Worm (Caenorhabditis elegans): ENCODE results near the gene W03C9.6.

Gene W03C9.6

DNA sequence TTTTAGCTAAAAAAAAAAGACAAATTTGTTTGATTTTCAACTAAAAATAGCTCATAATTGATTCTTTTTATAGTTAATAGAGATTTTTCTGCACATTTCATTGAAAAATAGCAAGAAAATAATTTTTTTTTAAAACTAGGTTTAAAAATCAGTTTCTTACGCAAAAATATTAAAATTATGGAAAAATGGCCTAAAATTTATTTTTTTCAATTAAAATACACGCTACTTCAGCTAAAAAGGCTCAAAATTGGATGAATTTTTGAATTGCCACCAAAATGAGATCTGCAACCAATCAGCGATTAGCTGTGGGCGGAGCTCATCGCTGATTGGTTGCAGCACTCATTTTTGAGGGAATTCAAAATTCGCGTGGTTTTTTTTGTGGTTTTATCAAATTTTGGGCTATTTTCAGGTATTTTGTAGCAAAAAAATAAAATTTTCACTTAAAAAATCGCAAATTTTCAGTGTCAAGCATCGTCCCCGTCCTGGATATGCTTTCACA lies 8.9 kb downstream of the W03C9.6 start:
- no peak for TF ChIP-seq nhr-11 (tag; optimal IDR thresholded peaks at IDR 0.05)
- TF ChIP-seq ets-4 (tag; optimal IDR thresholded peaks at IDR 0.05): no peak
- no peak for TF ChIP-seq madf-2 (tag; optimal IDR thresholded peaks at IDR 0.05)
- no peak for TF ChIP-seq zip-5 (tag; optimal IDR thresholded peaks at IDR 0.05)
- TF ChIP-seq pag-3 (tag; optimal IDR thresholded peaks at IDR 0.05; ENCODE audit: borderline replicate concordance): no peak
- TF ChIP-seq nfya-1 (tag; optimal IDR thresholded peaks at IDR 0.05): peak; percentile 84

DNA sequence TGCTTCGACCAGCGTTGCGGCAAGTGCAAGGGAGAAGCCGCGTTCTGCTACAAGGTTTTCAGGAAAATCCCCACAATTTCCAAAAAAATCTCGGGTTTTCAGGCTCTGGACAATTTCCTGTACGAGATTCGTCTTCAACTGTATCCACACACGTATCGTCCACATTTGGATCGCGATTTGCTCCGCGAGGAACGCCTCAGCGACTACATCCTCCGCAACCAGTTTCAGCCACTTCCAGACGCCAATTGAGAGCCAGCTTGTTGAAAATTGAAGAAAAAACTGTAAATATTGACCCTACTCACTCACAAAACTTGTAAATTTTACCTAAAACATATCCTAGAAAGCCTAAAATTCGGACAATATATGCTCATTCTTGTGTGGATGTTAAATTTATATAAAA lies 10.5 kb downstream of the W03C9.6 start:
- TF ChIP-seq ceh-18 (tag; optimal IDR thresholded peaks at IDR 0.05) (no peak), zip-5 (tag; optimal IDR thresholded peaks at IDR 0.05) (no peak), rnt-1 (tag; optimal IDR thresholded peaks at IDR 0.05) (no peak), pax-1 (tag; optimal IDR thresholded peaks at IDR 0.05) (no peak), ceh-30 (tag; optimal IDR thresholded peaks at IDR 0.05) (no peak), ceh-19 (GFP tag; optimal IDR thresholded peaks at IDR 0.05) (no peak), unc-42 (tag; optimal IDR thresholded peaks at IDR 0.05) (no peak), elt-2 (tag; optimal IDR thresholded peaks at IDR 0.05) (no peak), sox-4 (tag; optimal IDR thresholded peaks at IDR 0.05) (no peak), elt-4 (tag; optimal IDR thresholded peaks at IDR 0.05) (no peak), unc-55 (GFP tag; optimal IDR thresholded peaks at IDR 0.05) (no peak), fkh-10 (GFP tag; optimal IDR thresholded peaks at IDR 0.05) (no peak), mec-3 (tag; optimal IDR thresholded peaks at IDR 0.05; ENCODE audit: borderline replicate concordance) (no peak), dve-1 (tag; optimal IDR thresholded peaks at IDR 0.05) (no peak), ref-2 (tag; optimal IDR thresholded peaks at IDR 0.05) (no peak), pros-1 (tag; optimal IDR thresholded peaks at IDR 0.05) (no peak), madf-2 (tag; optimal IDR thresholded peaks at IDR 0.05) (no peak), ceh-6 (GFP tag; optimal IDR thresholded peaks at IDR 0.05) (no peak), unc-3 (GFP tag; conservative IDR thresholded peaks at IDR 0.05) (no peak), unc-3 (tag; optimal IDR thresholded peaks at IDR 0.05) (no peak), sox-2 (GFP tag; IDR thresholded peaks at IDR 0.05) (no peak)

DNA sequence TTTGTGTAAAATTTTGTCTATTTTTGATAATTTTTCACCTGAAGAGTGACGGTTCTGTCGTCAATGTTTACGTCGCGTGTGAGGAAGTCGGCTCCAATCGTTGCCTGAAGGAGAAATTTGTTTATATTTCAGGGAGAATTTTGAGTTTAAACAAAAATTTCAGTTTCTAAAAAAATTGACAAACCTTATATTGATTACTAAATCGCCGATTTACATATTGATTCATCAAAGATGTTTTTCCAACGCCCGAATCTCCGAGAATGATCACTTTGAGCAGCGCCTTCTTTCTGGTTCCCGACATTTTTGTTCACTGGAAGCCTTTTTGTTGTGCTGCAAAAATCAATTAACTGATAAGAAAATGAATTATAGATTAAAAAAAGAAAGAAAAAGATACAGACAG lies 12.3 kb downstream of the W03C9.6 start, which contains the start of gene rab-7:
Gene rab-7, minus strand, starts transcription at position 330 of the 400 bp plus-strand sequence.
- TF ChIP-seq pros-1 (tag; optimal IDR thresholded peaks at IDR 0.05) (no peak), elt-2 (tag; optimal IDR thresholded peaks at IDR 0.05) (no peak)

DNA sequence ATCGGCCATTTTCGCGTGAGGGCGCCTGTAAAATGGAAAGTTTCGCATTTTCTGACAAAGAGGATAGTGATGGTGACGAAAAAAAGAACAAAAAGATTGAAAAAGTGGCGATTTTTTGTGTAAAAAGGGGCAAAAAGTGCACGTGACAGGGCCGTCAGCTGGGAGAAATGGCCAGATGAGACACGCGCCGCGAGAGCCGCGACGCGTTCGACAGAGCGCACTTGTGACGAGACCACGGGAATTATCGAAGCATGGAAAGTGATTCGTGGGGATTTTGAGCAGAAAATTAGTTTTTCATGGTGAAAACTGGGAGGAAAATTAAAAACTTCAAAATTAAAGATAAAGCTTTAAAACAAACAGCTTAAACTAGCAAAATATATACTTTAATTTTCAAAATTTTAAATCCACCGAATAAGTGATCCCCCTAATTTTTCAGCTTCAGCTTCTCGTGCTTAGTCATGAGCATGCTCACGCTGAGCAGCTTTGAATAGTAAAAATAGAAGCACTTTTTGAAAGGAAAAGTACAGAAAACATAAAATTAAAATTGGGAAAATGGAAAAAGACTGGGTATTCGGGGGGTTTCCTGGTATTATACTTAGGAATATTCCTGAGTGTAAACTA lies 13.3 kb downstream of the W03C9.6 start, which contains the start of gene W03C9.5:
Gene W03C9.5, minus strand, starts transcription at position 38 of the 621 bp plus-strand sequence.
- peak; percentile 94 for TF ChIP-seq unc-86 (tag; optimal IDR thresholded peaks at IDR 0.05)
- peak; percentile 97 for TF ChIP-seq tbx-7 (tag; optimal IDR thresholded peaks at IDR 0.05)
- peak; percentile 39 for TF ChIP-seq Y22D7AL.16 (tag; optimal IDR thresholded peaks at IDR 0.05)
- no peak for TF ChIP-seq ceh-45 (GFP tag; IDR thresholded peaks at IDR 0.05)
- TF ChIP-seq fkh-6 (tag; optimal IDR thresholded peaks at IDR 0.05): peak; percentile 73
- peak; percentile 76 for TF ChIP-seq hlh-15 (tag; optimal IDR thresholded peaks at IDR 0.05)
- no peak for TF ChIP-seq ceh-9 (tag; optimal IDR thresholded peaks at IDR 0.05)
- peak; percentile 29 for TF ChIP-seq pros-1 (tag; optimal IDR thresholded peaks at IDR 0.05)
- TF ChIP-seq mec-3 (tag; optimal IDR thresholded peaks at IDR 0.05; ENCODE audit: borderline replicate concordance): peak; percentile 97
- peak; percentile 70 for TF ChIP-seq sox-4 (tag; optimal IDR thresholded peaks at IDR 0.05)
- TF ChIP-seq pax-1 (tag; optimal IDR thresholded peaks at IDR 0.05): no peak
- peak; percentile 91 for TF ChIP-seq syd-9 (tag; optimal IDR thresholded peaks at IDR 0.05)
- peak; percentile 96 for TF ChIP-seq fax-1 (tag; optimal IDR thresholded peaks at IDR 0.05)
- peak; percentile 98 for TF ChIP-seq ceh-18 (tag; optimal IDR thresholded peaks at IDR 0.05)
- TF ChIP-seq zip-5 (tag; optimal IDR thresholded peaks at IDR 0.05): peak; percentile 95
- peak; percentile 27 for TF ChIP-seq nhr-232 (tag; optimal IDR thresholded peaks at IDR 0.05)
- peak; percentile 97 for TF ChIP-seq hlh-8 (tag; optimal IDR thresholded peaks at IDR 0.05)
- TF ChIP-seq ceh-14 (tag; optimal IDR thresholded peaks at IDR 0.05): peak; percentile 98
- TF ChIP-seq K09A11.1 (tag; optimal IDR thresholded peaks at IDR 0.05; ENCODE audit: insufficient read depth): no peak
- 0 out of 2 replicates have a peak, but pooled peaks have one; percentile 18 for TF ChIP-seq sox-2 (GFP tag; IDR thresholded peaks at IDR 0.05)
- TF ChIP-seq C08G9.2 (tag; optimal IDR thresholded peaks at IDR 0.05): peak; percentile 99
- no peak for TF ChIP-seq fkh-10 (GFP tag; optimal IDR thresholded peaks at IDR 0.05)
- peak; percentile 98 for TF ChIP-seq F13H6.1 (tag; optimal IDR thresholded peaks at IDR 0.05)
- peak; percentile 99 for TF ChIP-seq tbx-2 (tag; optimal IDR thresholded peaks at IDR 0.05)
- peak; percentile 90 for TF ChIP-seq eyg-1 (tag; optimal IDR thresholded peaks at IDR 0.05)
- peak; percentile 69 for TF ChIP-seq pat-9 (tag; optimal IDR thresholded peaks at IDR 0.05)
- TF ChIP-seq hlh-30 (tag; optimal IDR thresholded peaks at IDR 0.05; ENCODE audit: insufficient read depth): peak; percentile 99
- peak; percentile 96 for TF ChIP-seq ets-4 (tag; optimal IDR thresholded peaks at IDR 0.05)
- TF ChIP-seq ceh-2 (tag; optimal IDR thresholded peaks at IDR 0.05): peak; percentile 98
- TF ChIP-seq nhr-11 (tag; optimal IDR thresholded peaks at IDR 0.05): no peak
